Worm (Caenorhabditis elegans) whole organism, L2 larva: ENCODE data around the gene ctr-9.

Experiments
- fos-1 ChIP-seq: fragments of 150-350 bp; optimal IDR thresholded peaks from 2 replicates; lab custom pipeline; 2014; ENCODE audit warnings: missing biosample characterization, missing genetic modification characterization
- mdl-1 ChIP-seq, 2 experiments: fragments of 150-350 bp in 1 of 2; sonication (generic microtip) in 1 of 2; optimal IDR thresholded peaks; 2 replicates each; lab custom pipeline; 2017; ENCODE audit warnings: missing biosample characterization in 2 of 2, missing genetic modification characterization in 2 of 2
- nhr-11 ChIP-seq: fragments of 150-350 bp; optimal IDR thresholded peaks from 2 replicates; lab custom pipeline; 2014; ENCODE audit warnings: missing biosample characterization, missing genetic modification characterization
- nhr-77 ChIP-seq: fragments of 150-350 bp; optimal IDR thresholded peaks from 2 replicates; lab custom pipeline; 2014; ENCODE audit warnings: missing biosample characterization, missing genetic modification characterization

DNA sequence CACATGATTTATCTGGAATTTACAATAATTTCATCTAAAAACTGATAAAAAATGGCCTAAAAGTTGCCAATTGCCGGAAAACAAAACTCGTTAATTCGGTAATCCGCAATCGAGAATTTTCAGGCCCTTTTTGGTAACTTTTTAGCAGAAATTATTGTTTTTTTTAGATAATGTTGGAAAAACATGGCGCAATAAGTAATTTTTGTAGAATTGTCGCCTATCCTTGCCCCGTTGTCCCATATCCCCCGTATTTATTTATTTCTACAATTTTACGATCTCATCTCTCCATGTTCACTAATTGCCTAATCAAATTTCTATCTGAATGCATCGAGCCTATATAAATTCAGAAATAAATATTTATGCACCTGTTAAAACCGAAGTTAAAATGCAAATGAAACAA, 21.8 kb downstream of the ctr-9 start:
- TF ChIP-seq fos-1 (tag; lab: Kevin White, UChicago) (no peak), mdl-1 (tag; optimal IDR thresholded peaks at IDR 0.05; lab: Kevin White, UChicago) (no peak), nhr-11 (tag; lab: Kevin White, UChicago) (no peak), nhr-77 (tag; lab: Kevin White, UChicago) (no peak)
